Worm (Caenorhabditis elegans): Measurements from ENCODE around the gene air-1.
A peak's percentile ranks its signal among the peaks of the same experiment; 100 is the strongest.

The air-1 gene

ce11 chrV:8212816-8213215 lies 8.5 kb upstream of the air-1 start:
- peak; percentile 25 for TF ChIP-seq sma-9 (GFP tag; optimal IDR thresholded peaks at IDR 0.05)
- no peak for TF ChIP-seq sma-9 (tag; optimal IDR thresholded peaks at IDR 0.05)
- no peak for TF ChIP-seq lin-11 (tag; optimal IDR thresholded peaks at IDR 0.05)
- TF ChIP-seq fos-1 (tag; optimal IDR thresholded peaks at IDR 0.05) = peak; percentile 68
- peak; percentile 8 for TF ChIP-seq gmeb-1 (tag; optimal IDR thresholded peaks at IDR 0.05)
- TF ChIP-seq Y55F3AM.14 (GFP tag; optimal IDR thresholded peaks at IDR 0.05) = no peak

- TF ChIP-seq nhr-23 (tag; optimal IDR thresholded peaks at IDR 0.05) (no peak), alr-1 (tag; optimal IDR thresholded peaks at IDR 0.05) (no peak), nhr-129 (tag; optimal IDR thresholded peaks at IDR 0.05) (no peak), nhr-11 (tag; optimal IDR thresholded peaks at IDR 0.05) (no peak)
These were observed 7.4 kb upstream of the air-1 start, which contains the start of gene K07C11.7 for ce11 chrV:8213868-8214267. Gene K07C11.7, minus strand, starts transcription at chrV:8213968.

- TF ChIP-seq C34F6.9 (tag; optimal IDR thresholded peaks at IDR 0.05) = peak; percentile 20
- TF ChIP-seq unc-55 (GFP tag; optimal IDR thresholded peaks at IDR 0.05) = peak; percentile 68
- no peak for TF ChIP-seq nhr-11 (tag; optimal IDR thresholded peaks at IDR 0.05)
- TF ChIP-seq ama-1 (optimal IDR thresholded peaks at IDR 0.05) = peak; percentile 5
- no peak for TF ChIP-seq gmeb-1 (tag; optimal IDR thresholded peaks at IDR 0.05)
These were observed 6.1 kb upstream of the air-1 start for ce11 chrV:8215158-8215557.

ce11 chrV:8217118-8217517 lies 4.2 kb upstream of the air-1 start:
- TF ChIP-seq gmeb-1 (tag; optimal IDR thresholded peaks at IDR 0.05) (peak; percentile 23), F13H6.1 (tag; optimal IDR thresholded peaks at IDR 0.05) (peak; percentile 13), zag-1 (tag; optimal IDR thresholded peaks at IDR 0.05) (no peak), unc-62 (GFP tag; optimal IDR thresholded peaks at IDR 0.05) (no peak), sma-9 (GFP tag; optimal IDR thresholded peaks at IDR 0.05) (peak; percentile 23), sma-9 (tag; optimal IDR thresholded peaks at IDR 0.05) (no peak), nhr-11 (tag; optimal IDR thresholded peaks at IDR 0.05) (no peak), skn-1 (tag; optimal IDR thresholded peaks at IDR 0.05) (no peak), crh-2 (tag; optimal IDR thresholded peaks at IDR 0.05) (peak; percentile 12), ZK546.5 (tag; optimal IDR thresholded peaks at IDR 0.05) (no peak), fos-1 (tag; optimal IDR thresholded peaks at IDR 0.05) (peak; percentile 71), blmp-1 (tag; optimal IDR thresholded peaks at IDR 0.05; ENCODE audit: insufficient read depth) (no peak), elt-3 (tag; optimal IDR thresholded peaks at IDR 0.05) (no peak), sma-3 (GFP tag; optimal IDR thresholded peaks at IDR 0.05) (no peak)

ce11 chrV:8217661-8218265 lies 3.5 kb upstream of the air-1 start, which contains the start of gene K07C11.8:
Gene K07C11.8, minus strand, starts transcription at chrV:8217884.
- peak; percentile 39 for TF ChIP-seq unc-55 (GFP tag; optimal IDR thresholded peaks at IDR 0.05)
- no peak for TF ChIP-seq mab-5 (tag; optimal IDR thresholded peaks at IDR 0.05)
- TF ChIP-seq unc-62 (GFP tag; optimal IDR thresholded peaks at IDR 0.05) = no peak
- peak; percentile 11 for TF ChIP-seq fos-1 (tag; optimal IDR thresholded peaks at IDR 0.05)

ce11 chrV:8219550-8219949 lies 1.7 kb upstream of the air-1 start:
- TF ChIP-seq ztf-4 (tag; optimal IDR thresholded peaks at IDR 0.05) = no peak
- no peak for TF ChIP-seq unc-39 (tag; optimal IDR thresholded peaks at IDR 0.05)
- no peak for TF ChIP-seq peb-1 (tag; optimal IDR thresholded peaks at IDR 0.05)
- no peak for TF ChIP-seq R02D3.7 (tag; optimal IDR thresholded peaks at IDR 0.05)
- TF ChIP-seq C34F6.9 (tag; optimal IDR thresholded peaks at IDR 0.05) = no peak
- TF ChIP-seq elt-3 (tag; optimal IDR thresholded peaks at IDR 0.05) = no peak
- no peak for TF ChIP-seq nhr-12 (tag; optimal IDR thresholded peaks at IDR 0.05)
- TF ChIP-seq ztf-11 (tag; optimal IDR thresholded peaks at IDR 0.05) = no peak
- TF ChIP-seq nhr-237 (tag; optimal IDR thresholded peaks at IDR 0.05) = no peak
- no peak for TF ChIP-seq lsy-2 (tag; optimal IDR thresholded peaks at IDR 0.05)
- TF ChIP-seq gmeb-1 (tag; optimal IDR thresholded peaks at IDR 0.05) = no peak
- TF ChIP-seq egl-27 (tag; optimal IDR thresholded peaks at IDR 0.05) = no peak
- no peak for TF ChIP-seq unc-55 (GFP tag; optimal IDR thresholded peaks at IDR 0.05)
